Worm (Caenorhabditis elegans) whole organism, young adult: ENCODE data around the gene sre-55.

Source experiments
- B0019.2 ChIP-seq: fragments of 200-800 bp; sonication (Bioruptor generic); conservative IDR thresholded peaks from 2 replicates; pipeline ENCODE4 v1.3.6; 2022; ENCODE audit warnings: missing genetic modification reagents, missing genetic modification characterization, missing compliant biosample characterization
- B0035.1 ChIP-seq: sonication (generic microtip); optimal IDR thresholded peaks from 2 replicates; lab custom pipeline; 2016; ENCODE audit warnings: missing genetic modification characterization, mild to moderate bottlenecking, missing compliant biosample characterization, missing genotype, missing genetic modification reagents
- C17E4.6 ChIP-seq: fragments of 200-800 bp; sonication (Bioruptor generic); IDR thresholded peaks from 2 replicates; pipeline ENCODE4 v1.3.6; 2022; ENCODE audit warnings: missing genetic modification reagents, missing genetic modification characterization, missing compliant biosample characterization
- D2030.7 ChIP-seq: fragments of 200-800 bp; sonication (Bioruptor generic); IDR thresholded peaks from 2 replicates; pipeline ENCODE4 v1.3.6; 2022; ENCODE audit warnings: missing genetic modification reagents, missing genetic modification characterization, missing compliant biosample characterization
- F23B12.7 ChIP-seq: sonication (generic microtip); optimal IDR thresholded peaks from 2 replicates; lab custom pipeline; 2017; ENCODE audit warnings: missing genetic modification characterization, mild to moderate bottlenecking, missing compliant biosample characterization, antibody characterized with exemption, moderate library complexity; ENCODE audit not compliant: insufficient read depth
- F33H1.4 ChIP-seq: fragments of 200-800 bp; sonication (Bioruptor generic); IDR thresholded peaks from 2 replicates; pipeline ENCODE4 v1.3.6; 2022; ENCODE audit warnings: missing genetic modification reagents, missing genetic modification characterization, missing compliant biosample characterization
- F37B4.10 ChIP-seq: fragments of 200-800 bp; sonication (Bioruptor generic); IDR thresholded peaks from 2 replicates; pipeline ENCODE4 v1.3.6; 2022; ENCODE audit warnings: missing genetic modification characterization, missing compliant biosample characterization
- F57A8.1 ChIP-seq: fragments of 200-800 bp; sonication (Bioruptor generic); optimal IDR thresholded peaks from 2 replicates; lab custom pipeline; 2018; ENCODE audit warnings: mild to moderate bottlenecking, missing genetic modification characterization, moderate library complexity, missing compliant biosample characterization
- K11D2.4 ChIP-seq: fragments of 200-800 bp; sonication (Bioruptor generic); IDR thresholded peaks from 2 replicates; pipeline ENCODE4 v1.3.6; 2022; ENCODE audit warnings: missing genetic modification reagents, missing genetic modification characterization, missing compliant biosample characterization
- T07F8.4 ChIP-seq: sonication (generic microtip); optimal IDR thresholded peaks from 2 replicates; lab custom pipeline; 2016; ENCODE audit warnings: mild to moderate bottlenecking, missing genetic modification characterization, moderate library complexity, missing compliant biosample characterization
- Y53F4B.3 ChIP-seq: fragments of 200-800 bp; sonication (Bioruptor generic); IDR thresholded peaks from 2 replicates; pipeline ENCODE4 v1.3.6; 2022; ENCODE audit warnings: missing genetic modification reagents, missing genetic modification characterization, missing compliant biosample characterization
- Y67H2A.10 ChIP-seq: fragments of 200-800 bp; sonication (Bioruptor generic); conservative IDR thresholded peaks from 2 replicates; pipeline ENCODE4 v1.3.6; 2022; ENCODE audit warnings: missing genetic modification reagents, missing genetic modification characterization, missing compliant biosample characterization
- Y95B8A.8 ChIP-seq: fragments of 200-800 bp; sonication (Bioruptor generic); IDR thresholded peaks from 2 replicates; pipeline ENCODE4 v1.3.6; 2022; ENCODE audit warnings: missing genetic modification reagents, missing genetic modification characterization, missing compliant biosample characterization
- ZK185.1 ChIP-seq: sonication (generic microtip); optimal IDR thresholded peaks from 2 replicates; lab custom pipeline; 2016; ENCODE audit warnings: mild to moderate bottlenecking, missing genetic modification characterization, missing compliant biosample characterization; ENCODE audit not compliant: poor library complexity, severe bottlenecking
- aptf-2 ChIP-seq: fragments of 200-800 bp; sonication (Bioruptor generic); conservative IDR thresholded peaks from 2 replicates; pipeline ENCODE4 v1.3.6; 2022; ENCODE audit warnings: missing genetic modification reagents, missing genetic modification characterization, missing compliant biosample characterization
- atf-7 ChIP-seq: sonication (generic microtip); optimal IDR thresholded peaks from 2 replicates; lab custom pipeline; 2017; ENCODE audit warnings: mild to moderate bottlenecking, missing genetic modification characterization, missing compliant biosample characterization
- athp-1 ChIP-seq: sonication (generic microtip); optimal IDR thresholded peaks from 2 replicates; lab custom pipeline; 2017; ENCODE audit warnings: mild to moderate bottlenecking, missing genetic modification characterization, missing compliant biosample characterization
- attf-3 ChIP-seq: fragments of 200-800 bp; sonication (Bioruptor generic); conservative IDR thresholded peaks from 2 replicates; pipeline ENCODE4 v1.3.6; 2022; ENCODE audit warnings: missing genetic modification reagents, missing genetic modification characterization, missing compliant biosample characterization
- bed-2 ChIP-seq: fragments of 200-800 bp; sonication (Bioruptor generic); IDR thresholded peaks from 2 replicates; pipeline ENCODE4 v1.3.6; 2022; ENCODE audit warnings: missing genetic modification reagents, missing genetic modification characterization, missing compliant biosample characterization
- ccch-3 ChIP-seq: fragments of 200-800 bp; sonication (Bioruptor generic); optimal IDR thresholded peaks from 2 replicates; lab custom pipeline; 2018; ENCODE audit warnings: mild to moderate bottlenecking, missing genetic modification characterization, missing compliant biosample characterization
- ceh-100 ChIP-seq: fragments of 200-800 bp; sonication (Bioruptor generic); IDR thresholded peaks from 2 replicates; pipeline ENCODE4 v1.3.6; 2022; ENCODE audit warnings: missing genetic modification reagents, missing genetic modification characterization, missing compliant biosample characterization
- ceh-58 ChIP-seq: fragments of 200-800 bp; sonication (Bioruptor generic); IDR thresholded peaks from 2 replicates; pipeline ENCODE4 v1.3.6; 2022; ENCODE audit warnings: missing genetic modification characterization, missing compliant biosample characterization
- ceh-91 ChIP-seq: fragments of 200-800 bp; sonication (Bioruptor generic); IDR thresholded peaks from 2 replicates; pipeline ENCODE4 v1.3.6; 2022; ENCODE audit warnings: missing genetic modification reagents, missing genetic modification characterization, missing compliant biosample characterization
- dox-1 ChIP-seq: fragments of 200-800 bp; sonication (Bioruptor generic); IDR thresholded peaks from 2 replicates; pipeline ENCODE4 v1.3.6; 2022; ENCODE audit warnings: missing genetic modification reagents, missing genetic modification characterization, missing compliant biosample characterization
- dpff-1 ChIP-seq: sonication (generic microtip); optimal IDR thresholded peaks from 2 replicates; lab custom pipeline; 2017; ENCODE audit warnings: mild to moderate bottlenecking, missing genetic modification characterization, missing compliant biosample characterization
- egrh-3 ChIP-seq: fragments of 200-800 bp; sonication (Bioruptor generic); IDR thresholded peaks from 2 replicates; pipeline ENCODE4 v1.3.6; 2022; ENCODE audit warnings: missing genetic modification reagents, missing genetic modification characterization, missing compliant biosample characterization
- ekl-4 ChIP-seq: fragments of 200-800 bp; sonication (Bioruptor generic); IDR thresholded peaks from 2 replicates; pipeline ENCODE4 v1.3.6; 2022; ENCODE audit warnings: missing genetic modification reagents, missing genetic modification characterization, missing compliant biosample characterization
- ets-4 ChIP-seq: fragments of 200-800 bp; sonication (Bioruptor generic); optimal IDR thresholded peaks from 2 replicates; lab custom pipeline; 2018; ENCODE audit warnings: mild to moderate bottlenecking, missing genetic modification characterization, missing compliant biosample characterization
- him-1 ChIP-seq: sonication (generic microtip); optimal IDR thresholded peaks from 2 replicates; lab custom pipeline; 2016; ENCODE audit warnings: missing genotype, missing genetic modification reagents, missing genetic modification characterization, missing compliant biosample characterization
- hmg-1.2 ChIP-seq: fragments of 200-800 bp; sonication (Bioruptor generic); IDR thresholded peaks from 2 replicates; pipeline ENCODE4 v1.3.6; 2022; ENCODE audit warnings: missing genetic modification reagents, missing genetic modification characterization, missing compliant biosample characterization
- let-607 ChIP-seq, 2 experiments: fragments of 200-800 bp in 1 of 2; sonication (Bioruptor generic) in 1 of 2; sonication (generic microtip) in 1 of 2; optimal IDR thresholded peaks; 2 replicates each; lab custom pipeline; 2016 to 2018; ENCODE audit warnings: mild to moderate bottlenecking in 2 of 2, missing compliant biosample characterization in 2 of 2, missing genetic modification characterization in 2 of 2, moderate library complexity in 2 of 2, missing genotype in 1 of 2
- madf-6 ChIP-seq: fragments of 200-800 bp; sonication (Bioruptor generic); IDR thresholded peaks from 2 replicates; pipeline ENCODE4 v1.3.6; 2022; ENCODE audit warnings: missing genetic modification reagents, missing genetic modification characterization, missing compliant biosample characterization
- madf-8 ChIP-seq: fragments of 200-800 bp; sonication (Bioruptor generic); conservative IDR thresholded peaks from 2 replicates; pipeline ENCODE4 v1.3.6; 2022; ENCODE audit warnings: missing genetic modification reagents, missing genetic modification characterization, missing compliant biosample characterization
- mcd-1 ChIP-seq: fragments of 200-800 bp; sonication (Bioruptor generic); IDR thresholded peaks from 2 replicates; pipeline ENCODE4 v1.3.6; 2022; ENCODE audit warnings: missing genetic modification reagents, missing genetic modification characterization, missing compliant biosample characterization
- mel-28 ChIP-seq: sonication (generic microtip); optimal IDR thresholded peaks from 2 replicates; lab custom pipeline; 2016; ENCODE audit warnings: borderline replicate concordance, mild to moderate bottlenecking, missing genetic modification characterization, missing compliant biosample characterization
- mes-4 ChIP-seq: sonication (generic microtip); optimal IDR thresholded peaks from 2 replicates; lab custom pipeline; 2016; ENCODE audit warnings: missing genotype, missing genetic modification characterization, missing compliant biosample characterization
- nfya-1 ChIP-seq: sonication (generic microtip); optimal IDR thresholded peaks from 2 replicates; lab custom pipeline; 2017; ENCODE audit warnings: antibody characterized with exemption, missing compliant biosample characterization, missing genetic modification characterization, borderline replicate concordance; ENCODE audit not compliant: insufficient read depth
- nhr-179 ChIP-seq: sonication (generic microtip); optimal IDR thresholded peaks from 2 replicates; lab custom pipeline; 2016; ENCODE audit warnings: mild to moderate bottlenecking, missing genetic modification characterization, missing compliant biosample characterization
- nhr-80 ChIP-seq: sonication (generic microtip); optimal IDR thresholded peaks from 2 replicates; lab custom pipeline; 2016; ENCODE audit warnings: missing genetic modification characterization, missing compliant biosample characterization
- nhr-90 ChIP-seq: sonication (generic microtip); optimal IDR thresholded peaks from 2 replicates; lab custom pipeline; 2016; ENCODE audit warnings: missing genotype, mild to moderate bottlenecking, missing genetic modification characterization, missing compliant biosample characterization
- rcor-1 ChIP-seq: fragments of 200-800 bp; sonication (Bioruptor generic); IDR thresholded peaks from 2 replicates; pipeline ENCODE4 v1.3.6; 2022; ENCODE audit warnings: missing genetic modification reagents, missing genetic modification characterization, missing compliant biosample characterization
- repo-1 ChIP-seq: sonication (generic microtip); optimal IDR thresholded peaks from 2 replicates; lab custom pipeline; 2017; ENCODE audit warnings: mild to moderate bottlenecking, missing genetic modification characterization, missing compliant biosample characterization
- sdz-38 ChIP-seq: sonication (generic microtip); optimal IDR thresholded peaks from 2 replicates; lab custom pipeline; 2016; ENCODE audit warnings: missing genotype, missing genetic modification characterization, missing compliant biosample characterization
- snpc-1.1 ChIP-seq: sonication (generic microtip); optimal IDR thresholded peaks from 2 replicates; lab custom pipeline; 2017; ENCODE audit warnings: missing genetic modification characterization, mild to moderate bottlenecking, missing compliant biosample characterization, antibody characterized with exemption, moderate library complexity, missing genotype, missing genetic modification reagents; ENCODE audit not compliant: insufficient read depth
- snpc-3.4 ChIP-seq: sonication (generic microtip); optimal IDR thresholded peaks from 2 replicates; lab custom pipeline; 2017; ENCODE audit warnings: missing genetic modification characterization, mild to moderate bottlenecking, missing compliant biosample characterization, antibody characterized with exemption, moderate library complexity, missing genotype, missing genetic modification reagents
- tbp1 ChIP-seq: fragments of 200-800 bp; sonication (Bioruptor generic); optimal IDR thresholded peaks from 2 replicates; lab custom pipeline; 2018; ENCODE audit warnings: mild to moderate bottlenecking, missing genetic modification characterization, missing compliant biosample characterization
- tbx-9 ChIP-seq: sonication (generic microtip); optimal IDR thresholded peaks from 2 replicates; lab custom pipeline; 2016; ENCODE audit warnings: borderline replicate concordance, missing genetic modification characterization, inconsistent platforms, missing compliant biosample characterization
- ztf-18 ChIP-seq: sonication (generic microtip); optimal IDR thresholded peaks from 2 replicates; lab custom pipeline; 2016; ENCODE audit warnings: missing genotype, mild to moderate bottlenecking, missing genetic modification characterization, missing compliant biosample characterization
- ztf-26 ChIP-seq: sonication (generic microtip); optimal IDR thresholded peaks from 2 replicates; lab custom pipeline; 2017; ENCODE audit warnings: missing genetic modification characterization, missing compliant biosample characterization

Gene sre-55

ce11 chrII:12362262-12362661 lies 33.2 kb downstream of the sre-55 start:
- no peak for TF ChIP-seq tbx-9 (tag; lab: Kevin White, UChicago)
- TF ChIP-seq mel-28 (tag; lab: Kevin White, UChicago): no peak
- TF ChIP-seq Y53F4B.3 (GFP tag; lab: Robert Waterston, UW): no peak
- TF ChIP-seq T07F8.4 (tag; lab: Kevin White, UChicago): no peak
- no peak for TF ChIP-seq B0019.2
- peak; percentile 38; the same call in 1 of the 2 replicates for TF ChIP-seq dox-1 (GFP tag; lab: Robert Waterston, UW)
- no peak for TF ChIP-seq mcd-1 (GFP tag; lab: Robert Waterston, UW)
- TF ChIP-seq ceh-100 (GFP tag; lab: Robert Waterston, UW): no peak
- TF ChIP-seq tbp1: peak; percentile 89
- no peak for TF ChIP-seq madf-8 (GFP tag; lab: Robert Waterston, UW)
- no peak for TF ChIP-seq mes-4 (tag; lab: Kevin White, UChicago)
- TF ChIP-seq madf-6 (GFP tag; lab: Robert Waterston, UW): no peak
- TF ChIP-seq attf-3 (GFP tag; lab: Robert Waterston, UW): no peak
- TF ChIP-seq snpc-3.4 (tag; lab: Kevin White, UChicago): no peak
- no peak for TF ChIP-seq ZK185.1 (tag; lab: Kevin White, UChicago)
- TF ChIP-seq dpff-1 (tag; lab: Kevin White, UChicago): no peak
- TF ChIP-seq snpc-1.1 (tag; lab: Kevin White, UChicago): no peak
- TF ChIP-seq let-607 (tag; optimal IDR thresholded peaks at IDR 0.05; lab: Kevin White, UChicago): no peak
- TF ChIP-seq bed-2: no peak
- TF ChIP-seq F33H1.4: 0 out of 2 replicates have a peak, but pooled peaks have one; percentile 33
- TF ChIP-seq C17E4.6: no peak
- TF ChIP-seq athp-1 (tag; lab: Kevin White, UChicago): no peak
- peak; percentile 42; the same call in 1 of the 2 replicates for TF ChIP-seq hmg-1.2 (GFP tag; lab: Robert Waterston, UW)
- peak; percentile 67 for TF ChIP-seq D2030.7 (GFP tag; lab: Robert Waterston, UW)
- no peak for TF ChIP-seq egrh-3 (GFP tag; lab: Robert Waterston, UW)
- TF ChIP-seq B0035.1 (tag; lab: Kevin White, UChicago): no peak
- TF ChIP-seq sdz-38: no peak
- TF ChIP-seq nfya-1 (tag; lab: Kevin White, UChicago): no peak
- no peak for TF ChIP-seq ccch-3 (GFP tag; lab: Kevin White, UChicago)
- TF ChIP-seq F57A8.1 (GFP tag; lab: Kevin White, UChicago): no peak
- no peak for TF ChIP-seq ekl-4 (GFP tag; lab: Robert Waterston, UW)
- TF ChIP-seq F23B12.7 (tag; lab: Kevin White, UChicago): peak; percentile 56
- no peak for TF ChIP-seq F37B4.10 (GFP tag; lab: Robert Waterston, UW)
- no peak for TF ChIP-seq nhr-179 (tag; lab: Kevin White, UChicago)
- TF ChIP-seq ets-4 (GFP tag; lab: Kevin White, UChicago): no peak
- no peak for TF ChIP-seq Y67H2A.10 (GFP tag; lab: Robert Waterston, UW)
- TF ChIP-seq nhr-80: no peak
- TF ChIP-seq ceh-91: no peak
- TF ChIP-seq K11D2.4 (GFP tag; lab: Robert Waterston, UW): no peak
- 0 out of 2 replicates have a peak, but pooled peaks have one; percentile 17 for TF ChIP-seq Y95B8A.8 (GFP tag; lab: Robert Waterston, UW)
- TF ChIP-seq aptf-2 (GFP tag; lab: Robert Waterston, UW): no peak
- peak; percentile 48 for TF ChIP-seq him-1 (tag; lab: Kevin White, UChicago)
- no peak for TF ChIP-seq repo-1 (tag; lab: Kevin White, UChicago)
- peak; percentile 30 for TF ChIP-seq nhr-90
- TF ChIP-seq rcor-1 (GFP tag; lab: Robert Waterston, UW): 0 out of 2 replicates have a peak, but pooled peaks have one; percentile 30
- TF ChIP-seq ztf-26 (tag; lab: Kevin White, UChicago): no peak
- no peak for TF ChIP-seq ztf-18
- no peak for TF ChIP-seq ceh-58
- TF ChIP-seq atf-7 (tag; lab: Kevin White, UChicago): no peak
